Worm (Caenorhabditis elegans) whole organism, midembryonic: ENCODE results near the gene Y66A7A.4.

Experiments used
- T22C8.4 ChIP-seq: fragments of 200-800 bp; sonication (Bioruptor generic); IDR thresholded peaks from 2 replicates; pipeline ENCODE4 v1.3.6; 2022; ENCODE audit warnings: missing genetic modification characterization, missing compliant biosample characterization
- cog-1 ChIP-seq: sonication (generic microtip); optimal IDR thresholded peaks from 2 replicates; lab custom pipeline; 2016; ENCODE audit warnings: missing genetic modification characterization, missing compliant biosample characterization
- flt-1 ChIP-seq: fragments of 200-800 bp; sonication (Bioruptor generic); IDR thresholded peaks from 2 replicates; pipeline ENCODE4 v1.3.6; 2022; ENCODE audit warnings: missing genetic modification characterization, missing compliant biosample characterization
- klf-2 ChIP-seq: fragments of 200-800 bp; sonication (Bioruptor generic); conservative IDR thresholded peaks from 2 replicates; pipeline ENCODE4 v1.3.6; 2022; ENCODE audit warnings: missing genetic modification reagents, missing genetic modification characterization, missing compliant biosample characterization
- med-1 ChIP-seq: sonication (generic microtip); optimal IDR thresholded peaks from 2 replicates; lab custom pipeline; 2017; ENCODE audit warnings: missing genetic modification characterization, mild to moderate bottlenecking, missing compliant biosample characterization, antibody characterized with exemption, missing genetic modification reagents; ENCODE audit not compliant: insufficient read depth
- ref-1 ChIP-seq: fragments of 200-800 bp; sonication (Bioruptor generic); conservative IDR thresholded peaks from 2 replicates; pipeline ENCODE4 v1.3.6; 2022; ENCODE audit warnings: missing genetic modification reagents, missing genetic modification characterization, missing compliant biosample characterization
- ztf-23 ChIP-seq: fragments of 200-800 bp; sonication (Bioruptor generic); IDR thresholded peaks from 2 replicates; pipeline ENCODE4 v1.3.6; 2022; ENCODE audit warnings: missing genetic modification reagents, missing genetic modification characterization, missing compliant biosample characterization
- ztf-29 ChIP-seq: fragments of 200-800 bp; sonication (Bioruptor generic); IDR thresholded peaks from 2 replicates; pipeline ENCODE4 v1.3.6; 2022; ENCODE audit warnings: missing genetic modification reagents, missing genetic modification characterization, missing compliant biosample characterization

ce11 chrIII:11589311-11589710, 23.1 kb upstream of the Y66A7A.4 start:
- TF ChIP-seq T22C8.4 (GFP tag; lab: Robert Waterston, UW): no peak
- TF ChIP-seq cog-1 (tag; lab: Kevin White, UChicago): no peak
- TF ChIP-seq klf-2 (GFP tag; lab: Robert Waterston, UW): no peak
- no peak for TF ChIP-seq ref-1 (GFP tag; lab: Robert Waterston, UW)
- no peak for TF ChIP-seq flt-1 (GFP tag; lab: Robert Waterston, UW)
- TF ChIP-seq ztf-23 (GFP tag; lab: Robert Waterston, UW): no peak
- TF ChIP-seq med-1: no peak
- TF ChIP-seq ztf-29 (GFP tag; lab: Robert Waterston, UW): no peak
